Worm (Caenorhabditis elegans) whole organism, mixed stage, embryonic: Measurements from ENCODE around the gene chtb-2.

ENCODE experiments used
- ceh-39 ChIP-seq: fragments of 150-350 bp; optimal IDR thresholded peaks from 2 replicates; lab custom pipeline; 2014; ENCODE audit warnings: missing biosample characterization, missing genetic modification characterization
- ceh-43 ChIP-seq: fragments of 200-800 bp; sonication (Bioruptor generic); optimal IDR thresholded peaks from 2 replicates; lab custom pipeline; 2018; ENCODE audit warnings: mild to moderate bottlenecking, missing genetic modification characterization, moderate library complexity, missing compliant biosample characterization
- elt-3 ChIP-seq: fragments of 150-350 bp; optimal IDR thresholded peaks from 2 replicates; lab custom pipeline; 2014; ENCODE audit warnings: missing biosample characterization, missing genetic modification characterization
- lin-13 ChIP-seq: fragments of 150-350 bp; optimal IDR thresholded peaks from 2 replicates; lab custom pipeline; 2014; ENCODE audit warnings: missing biosample characterization, missing genetic modification characterization
- nhr-12 ChIP-seq: fragments of 150-350 bp; optimal IDR thresholded peaks from 2 replicates; lab custom pipeline; 2014; ENCODE audit warnings: missing biosample characterization, missing genetic modification characterization
- nhr-237 ChIP-seq: fragments of 150-350 bp; optimal IDR thresholded peaks from 2 replicates; lab custom pipeline; 2014; ENCODE audit warnings: missing biosample characterization, missing genetic modification characterization
- nhr-28 ChIP-seq: fragments of 150-350 bp; optimal IDR thresholded peaks from 2 replicates; lab custom pipeline; 2014; ENCODE audit warnings: missing biosample characterization, missing genetic modification characterization
- nhr-76 ChIP-seq: sonication (generic microtip); optimal IDR thresholded peaks from 2 replicates; lab custom pipeline; 2017; ENCODE audit warnings: missing biosample characterization, missing genetic modification characterization
- pha-4 ChIP-seq: fragments of 150-350 bp; optimal IDR thresholded peaks from 2 replicates; lab custom pipeline; 2018; ENCODE audit warnings: missing biosample characterization, missing genetic modification reagents, missing genetic modification characterization
- sptf-1 ChIP-seq: sonication (generic microtip); optimal IDR thresholded peaks from 2 replicates; lab custom pipeline; 2017; ENCODE audit warnings: mild to moderate bottlenecking, missing genetic modification characterization, moderate library complexity, missing compliant biosample characterization
- unc-39 ChIP-seq: fragments of 150-350 bp; optimal IDR thresholded peaks from 2 replicates; lab custom pipeline; 2014; ENCODE audit warnings: missing biosample characterization, missing genetic modification characterization
- unc-62 ChIP-seq: fragments of 150-350 bp; optimal IDR thresholded peaks from 2 replicates; lab custom pipeline; 2014; ENCODE audit warnings: missing biosample characterization, missing genetic modification reagents, missing genetic modification characterization
- zip-8 ChIP-seq: fragments of 150-350 bp; optimal IDR thresholded peaks from 2 replicates; lab custom pipeline; 2014; ENCODE audit warnings: missing biosample characterization, missing genetic modification characterization
- ztf-11 ChIP-seq: fragments of 150-350 bp; optimal IDR thresholded peaks from 2 replicates; lab custom pipeline; 2014; ENCODE audit warnings: missing biosample characterization, missing genetic modification characterization

DNA sequence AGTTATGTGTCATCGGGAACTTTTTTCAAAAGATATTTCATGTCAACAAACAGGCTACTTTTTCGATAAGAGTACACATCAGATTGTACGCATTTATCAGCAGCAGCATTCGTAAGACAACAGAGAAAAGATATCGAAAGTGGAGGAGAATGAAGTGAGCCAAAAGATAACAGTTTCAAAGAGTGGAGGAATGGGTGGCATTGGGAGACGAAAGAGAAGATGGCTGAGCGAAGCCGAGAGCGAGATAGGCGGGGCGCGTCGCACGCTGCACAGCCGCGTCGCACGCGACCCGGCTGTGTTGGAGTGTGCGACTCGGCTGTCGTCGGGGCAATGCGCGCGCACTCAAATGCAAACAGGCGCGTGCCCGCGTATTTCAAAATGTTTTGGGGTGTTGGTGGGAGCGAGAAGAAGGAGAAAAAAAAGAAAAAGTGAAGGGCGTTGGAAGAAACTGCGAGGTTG is 18.9 kb upstream of the chtb-2 start:
- TF ChIP-seq elt-3 (tag; lab: Kevin White, UChicago), result no peak
- no peak for TF ChIP-seq ceh-43
- no peak for TF ChIP-seq lin-13 (tag; lab: Kevin White, UChicago)
- no peak for TF ChIP-seq nhr-76
- peak; percentile 39 for TF ChIP-seq pha-4
- no peak for TF ChIP-seq zip-8 (tag; lab: Kevin White, UChicago)
- no peak for TF ChIP-seq unc-39 (tag; lab: Kevin White, UChicago)
- no peak for TF ChIP-seq ztf-11 (tag; lab: Kevin White, UChicago)
- no peak for TF ChIP-seq ceh-39 (tag; lab: Kevin White, UChicago)
- no peak for TF ChIP-seq nhr-28 (tag; lab: Kevin White, UChicago)
- peak; percentile 66 for TF ChIP-seq sptf-1 (tag; lab: Kevin White, UChicago)
- no peak for TF ChIP-seq unc-62
- peak; percentile 48 for TF ChIP-seq nhr-237 (tag; lab: Kevin White, UChicago)
- TF ChIP-seq nhr-12 (tag; lab: Kevin White, UChicago), result no peak
